Fruit fly (Drosophila melanogaster) whole organism: ENCODE results near the gene APC4.

Experiments used
- CG8478 ChIP-seq: fragments of >200 bp; optimal IDR thresholded peaks from 2 replicates; lab custom pipeline; 2018; ENCODE audit warnings: inconsistent platforms
- Dll ChIP-seq: fragments of >200 bp; optimal IDR thresholded peaks from 2 replicates; lab custom pipeline; 2017
- EcR ChIP-seq, 2 experiments: fragments of >200 bp; optimal IDR thresholded peaks; 2 replicates each; lab custom pipeline; 2017; ENCODE audit warnings: missing biosample characterization in 2 of 2, missing genetic modification characterization in 2 of 2, missing genetic modification reagents in 2 of 2
- pan ChIP-seq: fragments of >200 bp; optimal IDR thresholded peaks from 2 replicates; lab custom pipeline; 2017
- psq ChIP-seq: fragments of >200 bp; optimal IDR thresholded peaks from 2 replicates; lab custom pipeline; 2017
- usp ChIP-seq: fragments of >200 bp; optimal IDR thresholded peaks from 2 replicates; lab custom pipeline; 2017; ENCODE audit warnings: missing biosample characterization, missing genetic modification characterization, mixed read lengths

DNA sequence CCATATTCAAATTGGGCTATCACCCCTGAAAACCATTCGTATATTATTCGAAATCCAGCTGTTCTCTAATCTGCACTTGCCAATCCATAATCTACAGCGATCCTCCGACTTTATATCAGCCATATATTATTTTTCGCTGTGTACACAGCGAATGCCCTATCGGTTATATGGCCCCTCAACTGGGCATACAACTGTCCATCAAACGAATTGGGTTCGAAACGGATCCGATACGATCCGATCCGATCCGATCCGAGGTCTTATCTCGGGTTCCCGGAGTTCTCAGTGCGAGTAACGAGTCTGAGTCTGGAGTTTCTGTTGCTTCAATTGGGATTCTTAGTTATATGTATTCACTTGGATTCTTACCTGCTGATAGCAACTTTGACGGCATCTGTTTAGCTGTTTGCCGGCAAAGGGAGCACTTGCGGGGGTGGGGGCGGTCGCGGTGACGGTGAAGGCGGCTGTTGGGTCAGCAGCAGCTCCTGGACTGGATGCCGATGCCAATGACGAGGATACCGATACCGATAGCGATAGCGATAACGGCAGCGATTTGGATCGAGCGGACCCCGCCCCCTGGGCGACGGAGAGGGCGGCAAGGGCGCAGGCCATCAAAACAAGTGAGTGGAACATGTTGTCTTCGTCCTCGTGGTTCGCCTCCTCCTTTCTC is 51.0 kb downstream of the APC4 start:
- TF ChIP-seq CG8478 (lab: Kevin White, UChicago) (no peak), pan (no peak), usp (GFP tag; lab: Kevin White, UChicago) (no peak), EcR (GFP tag; optimal IDR thresholded peaks at IDR 0.05; lab: Kevin White, UChicago) (no peak), psq (lab: Kevin White, UChicago) (no peak), Dll (lab: Kevin White, UChicago) (no peak)
